Worm (Caenorhabditis elegans): ENCODE measurements around the gene bed-2.

ce11 chrIII:11463726-11464125 is 6.9 kb downstream of the bed-2 start:
- TF ChIP-seq him-1 (tag; optimal IDR thresholded peaks at IDR 0.05) (no peak), W03F9.2 (tag; optimal IDR thresholded peaks at IDR 0.05) (no peak)

Data from whole organism, L4/young adult.